Worm (Caenorhabditis elegans) whole organism, L2 larva: ENCODE results near the gene chil-6.

Source experiments
- C34F6.9 ChIP-seq: fragments of 150-350 bp; optimal IDR thresholded peaks from 2 replicates; lab custom pipeline; 2014; ENCODE audit warnings: missing biosample characterization, missing genetic modification characterization
- F13H6.1 ChIP-seq: sonication (generic microtip); optimal IDR thresholded peaks from 2 replicates; lab custom pipeline; 2016; ENCODE audit warnings: missing genetic modification characterization, missing compliant biosample characterization
- Y55F3AM.14 ChIP-seq: fragments of 200-800 bp; sonication (Bioruptor generic); optimal IDR thresholded peaks from 2 replicates; lab custom pipeline; 2018; ENCODE audit warnings: mild to moderate bottlenecking, missing genetic modification characterization, missing compliant biosample characterization
- alr-1 ChIP-seq: fragments of 150-350 bp; optimal IDR thresholded peaks from 2 replicates; lab custom pipeline; 2014; ENCODE audit warnings: missing biosample characterization, missing genetic modification characterization
- ama-1 ChIP-seq: fragments of 150-350 bp; optimal IDR thresholded peaks from 2 replicates; lab custom pipeline; 2018; ENCODE audit warnings: inconsistent platforms
- blmp-1 ChIP-seq: sonication (generic microtip); optimal IDR thresholded peaks from 2 replicates; lab custom pipeline; 2017; ENCODE audit warnings: missing genetic modification characterization, mild to moderate bottlenecking, missing compliant biosample characterization, antibody characterized with exemption, moderate library complexity; ENCODE audit not compliant: insufficient read depth
- ceh-82 ChIP-seq: fragments of 150-350 bp; optimal IDR thresholded peaks from 2 replicates; lab custom pipeline; 2014; ENCODE audit warnings: missing biosample characterization, missing genetic modification characterization
- dmd-4 ChIP-seq: sonication (generic microtip); optimal IDR thresholded peaks from 2 replicates; lab custom pipeline; 2017; ENCODE audit warnings: missing biosample characterization, missing genetic modification characterization
- elt-1 ChIP-seq: fragments of 150-350 bp; optimal IDR thresholded peaks from 2 replicates; lab custom pipeline; 2014; ENCODE audit warnings: missing biosample characterization, missing genetic modification characterization
- elt-3 ChIP-seq: sonication (generic microtip); optimal IDR thresholded peaks from 2 replicates; lab custom pipeline; 2017; ENCODE audit warnings: missing biosample characterization, missing genetic modification characterization
- fos-1 ChIP-seq: fragments of 150-350 bp; optimal IDR thresholded peaks from 2 replicates; lab custom pipeline; 2014; ENCODE audit warnings: missing biosample characterization, missing genetic modification characterization
- lin-11 ChIP-seq: fragments of 150-350 bp; sonication (generic microtip); optimal IDR thresholded peaks from 2 replicates; lab custom pipeline; 2014; ENCODE audit warnings: missing biosample characterization, missing genetic modification characterization, inconsistent platforms, mixed read lengths
- lin-13 ChIP-seq: fragments of 150-350 bp; optimal IDR thresholded peaks from 2 replicates; lab custom pipeline; 2014; ENCODE audit warnings: missing biosample characterization, missing genetic modification reagents, missing genetic modification characterization
- lin-39 ChIP-seq: fragments of 150-350 bp; optimal IDR thresholded peaks from 2 replicates; lab custom pipeline; 2014; ENCODE audit warnings: missing biosample characterization, missing genetic modification reagents, missing genetic modification characterization
- lsy-2 ChIP-seq, 2 experiments: fragments of 150-350 bp in 1 of 2; sonication (generic microtip) in 1 of 2; optimal IDR thresholded peaks; 2 replicates each; lab custom pipeline; 2014 to 2017; ENCODE audit warnings: missing biosample characterization in 2 of 2, missing genetic modification characterization in 2 of 2
- mbf-1 ChIP-seq: sonication (generic microtip); optimal IDR thresholded peaks from 2 replicates; lab custom pipeline; 2017; ENCODE audit warnings: missing biosample characterization, missing genetic modification characterization
- mdl-1 ChIP-seq, 2 experiments: fragments of 150-350 bp in 1 of 2; sonication (generic microtip) in 1 of 2; optimal IDR thresholded peaks; 2 replicates each; lab custom pipeline; 2017; ENCODE audit warnings: missing biosample characterization in 2 of 2, missing genetic modification characterization in 2 of 2
- nhr-10 ChIP-seq: sonication (generic microtip); optimal IDR thresholded peaks from 2 replicates; lab custom pipeline; 2017; ENCODE audit warnings: missing biosample characterization, missing genetic modification characterization
- nhr-11 ChIP-seq: fragments of 150-350 bp; optimal IDR thresholded peaks from 2 replicates; lab custom pipeline; 2014; ENCODE audit warnings: missing biosample characterization, missing genetic modification characterization
- nhr-12 ChIP-seq: fragments of 150-350 bp; optimal IDR thresholded peaks from 2 replicates; lab custom pipeline; 2014; ENCODE audit warnings: missing biosample characterization, missing genetic modification characterization
- nhr-129 ChIP-seq: fragments of 150-350 bp; optimal IDR thresholded peaks from 2 replicates; lab custom pipeline; 2014; ENCODE audit warnings: missing biosample characterization, missing genetic modification characterization
- nhr-21 ChIP-seq: fragments of 150-350 bp; optimal IDR thresholded peaks from 2 replicates; lab custom pipeline; 2014; ENCODE audit warnings: missing biosample characterization, missing genetic modification characterization
- nhr-23 ChIP-seq: fragments of 150-350 bp; optimal IDR thresholded peaks from 2 replicates; lab custom pipeline; 2014; ENCODE audit warnings: missing biosample characterization, missing genetic modification reagents, missing genetic modification characterization
- nhr-237 ChIP-seq: fragments of 150-350 bp; optimal IDR thresholded peaks from 2 replicates; lab custom pipeline; 2014; ENCODE audit warnings: missing biosample characterization, missing genetic modification characterization
- nhr-6 ChIP-seq: fragments of 150-350 bp; optimal IDR thresholded peaks from 2 replicates; lab custom pipeline; 2014; ENCODE audit warnings: missing biosample characterization, missing genetic modification characterization
- nhr-77 ChIP-seq: fragments of 150-350 bp; optimal IDR thresholded peaks from 2 replicates; lab custom pipeline; 2014; ENCODE audit warnings: missing biosample characterization, missing genetic modification characterization
- peb-1 ChIP-seq: fragments of 150-350 bp; optimal IDR thresholded peaks from 2 replicates; lab custom pipeline; 2014; ENCODE audit warnings: missing biosample characterization, missing genetic modification characterization
- sem-4 ChIP-seq: fragments of 150-350 bp; optimal IDR thresholded peaks from 2 replicates; lab custom pipeline; 2014; ENCODE audit warnings: missing biosample characterization, missing genetic modification reagents, missing genetic modification characterization
- skn-1 ChIP-seq: sonication (generic microtip); optimal IDR thresholded peaks from 2 replicates; lab custom pipeline; 2017; ENCODE audit warnings: missing biosample characterization, missing genetic modification characterization
- snpc-4 ChIP-seq: fragments of 150-350 bp; optimal IDR thresholded peaks from 2 replicates; lab custom pipeline; 2014; ENCODE audit warnings: missing biosample characterization, missing genetic modification characterization
- unc-55 ChIP-seq: fragments of 150-350 bp; sonication (generic microtip); optimal IDR thresholded peaks from 3 replicates; lab custom pipeline; 2014; ENCODE audit warnings: missing biosample characterization, missing genetic modification reagents, missing genetic modification characterization
- unc-62 ChIP-seq: fragments of 150-350 bp; optimal IDR thresholded peaks from 2 replicates; lab custom pipeline; 2014; ENCODE audit warnings: missing biosample characterization, missing genetic modification reagents, missing genetic modification characterization
- zag-1 ChIP-seq: fragments of 150-350 bp; optimal IDR thresholded peaks from 2 replicates; lab custom pipeline; 2014; ENCODE audit warnings: missing biosample characterization, missing genetic modification characterization
- ztf-1 ChIP-seq: fragments of 200-800 bp; sonication (Bioruptor generic); conservative IDR thresholded peaks from 2 replicates; pipeline ENCODE4 v1.3.6; 2022; ENCODE audit warnings: missing genetic modification characterization, missing compliant biosample characterization
- ztf-11 ChIP-seq: sonication (generic microtip); optimal IDR thresholded peaks from 2 replicates; lab custom pipeline; 2017; ENCODE audit warnings: missing biosample characterization, missing genetic modification characterization
- ztf-4 ChIP-seq: fragments of 150-350 bp; optimal IDR thresholded peaks from 2 replicates; lab custom pipeline; 2014; ENCODE audit warnings: missing biosample characterization, missing genetic modification characterization

Gene chil-6

DNA sequence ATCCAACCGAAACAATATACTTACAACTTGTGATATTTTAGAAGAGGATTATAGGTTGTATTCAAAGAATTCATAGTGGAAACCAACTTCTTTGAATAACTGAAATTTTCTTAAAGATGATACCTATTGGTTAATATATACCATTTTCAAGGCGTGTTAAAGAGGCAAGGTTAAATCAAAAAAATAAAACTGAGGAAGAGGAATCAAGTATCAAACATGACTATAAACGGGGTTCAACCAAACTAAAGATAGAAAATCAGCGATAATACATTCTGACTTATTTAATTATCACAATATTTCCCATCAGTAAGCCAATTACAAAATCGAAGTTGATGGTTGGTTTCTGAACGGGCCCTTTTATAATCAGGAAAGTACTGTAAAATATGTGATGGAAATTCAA is 3.7 kb upstream of the chil-6 start, which contains the start of gene chil-3:
chil-3 (minus strand) TSS at position 101 of the 400 bp plus-strand sequence.
- TF ChIP-seq nhr-6 (tag; lab: Kevin White, UChicago) (no peak), elt-1 (tag; lab: Kevin White, UChicago) (no peak), lin-11 (tag; lab: Kevin White, UChicago) (no peak), mdl-1 (tag; optimal IDR thresholded peaks at IDR 0.05; lab: Kevin White, UChicago) (no peak), lsy-2 (tag; optimal IDR thresholded peaks at IDR 0.05; lab: Kevin White, UChicago) (no peak), nhr-237 (no peak), elt-3 (tag; lab: Kevin White, UChicago) (no peak), mbf-1 (tag; lab: Kevin White, UChicago) (no peak), unc-55 (GFP tag; lab: Kevin White, UChicago) (no peak), nhr-23 (tag; lab: Kevin White, UChicago) (no peak), lin-13 (GFP tag; lab: Kevin White, UChicago) (no peak), C34F6.9 (tag; lab: Kevin White, UChicago) (no peak), ztf-11 (tag; lab: Kevin White, UChicago) (no peak), ztf-4 (no peak), ceh-82 (tag; lab: Kevin White, UChicago) (no peak), zag-1 (tag; lab: Kevin White, UChicago) (no peak), nhr-12 (no peak), nhr-129 (no peak), nhr-10 (tag; lab: Kevin White, UChicago) (no peak)

- TF ChIP-seq nhr-21 (tag; lab: Kevin White, UChicago) (no peak), F13H6.1 (tag; lab: Kevin White, UChicago) (no peak), fos-1 (no peak), nhr-12 (no peak), skn-1 (tag; lab: Kevin White, UChicago) (no peak), lsy-2 (tag; optimal IDR thresholded peaks at IDR 0.05; lab: Kevin White, UChicago) (no peak), ama-1 (lab: Kevin White, UChicago) (no peak)
Measured at ce11 chrII:9859575-9859974, 1.9 kb upstream of the chil-6 start, which contains the start of gene chil-5. Gene chil-5, minus strand, starts transcription at chrII:9859675.

DNA sequence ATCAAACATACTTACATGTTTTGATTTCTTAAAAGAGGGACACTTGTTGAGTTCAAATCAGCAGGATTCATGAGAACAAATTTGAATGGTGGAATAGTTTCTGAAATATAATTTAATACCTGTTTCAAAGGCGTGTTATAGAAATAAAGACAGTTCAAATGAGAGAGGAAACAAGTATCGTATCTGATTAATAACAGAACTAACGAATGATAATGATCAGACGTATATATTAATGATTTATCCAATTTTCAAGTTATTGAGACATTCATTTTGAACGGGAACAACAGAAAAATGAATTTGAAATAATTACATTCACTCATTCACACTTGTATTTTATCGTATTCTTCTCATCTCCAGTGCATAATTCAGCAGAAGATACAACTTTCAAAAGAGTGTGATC is 2.1 kb downstream of the chil-6 start, which contains the start of gene chil-4:
chil-4 (minus strand) TSS at position 101 of the 400 bp plus-strand sequence.
- no peak for TF ChIP-seq peb-1
- TF ChIP-seq ztf-1 (GFP tag; lab: Robert Waterston, UW): no peak
- TF ChIP-seq Y55F3AM.14 (GFP tag; lab: Kevin White, UChicago): no peak
- TF ChIP-seq lin-13 (GFP tag; lab: Kevin White, UChicago): no peak
- TF ChIP-seq fos-1: no peak
- TF ChIP-seq, all 48 proteins: peak for 0

DNA sequence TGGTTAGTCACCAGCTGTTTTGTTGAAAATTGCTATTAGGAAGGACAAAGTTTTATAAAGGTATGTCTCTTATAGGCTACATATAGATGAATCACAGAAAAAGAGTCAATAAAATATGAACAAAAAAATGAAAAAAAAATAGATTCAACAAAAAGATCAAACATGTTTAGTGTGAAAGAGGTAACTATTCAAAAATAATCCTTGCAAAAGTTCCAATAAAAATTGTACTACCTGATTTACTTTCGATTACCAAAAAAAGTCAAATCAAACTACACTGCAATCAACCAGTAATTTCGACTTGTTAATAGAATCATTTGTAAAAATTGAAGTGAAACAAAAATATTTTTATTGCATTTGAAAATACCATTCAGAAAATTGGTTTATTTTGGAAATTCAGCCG is 6.7 kb downstream of the chil-6 start, which contains the start of gene ZK938.10:
ZK938.10 (minus strand) TSS at position 101 of the 400 bp plus-strand sequence.
- TF ChIP-seq unc-62 (GFP tag; lab: Kevin White, UChicago) (no peak), blmp-1 (no peak), peb-1 (no peak), nhr-21 (tag; lab: Kevin White, UChicago) (no peak), lsy-2 (tag; optimal IDR thresholded peaks at IDR 0.05; lab: Kevin White, UChicago) (no peak), nhr-77 (no peak), nhr-23 (tag; lab: Kevin White, UChicago) (no peak), nhr-10 (tag; lab: Kevin White, UChicago) (no peak), nhr-11 (tag; lab: Kevin White, UChicago) (no peak), snpc-4 (no peak), lin-13 (GFP tag; lab: Kevin White, UChicago) (no peak), dmd-4 (no peak), nhr-129 (no peak), zag-1 (tag; lab: Kevin White, UChicago) (no peak), alr-1 (tag; lab: Kevin White, UChicago) (no peak), mdl-1 (tag; optimal IDR thresholded peaks at IDR 0.05; lab: Kevin White, UChicago) (no peak), nhr-6 (tag; lab: Kevin White, UChicago) (no peak), unc-55 (GFP tag; lab: Kevin White, UChicago) (no peak), skn-1 (tag; lab: Kevin White, UChicago) (no peak), sem-4 (no peak)
- TF ChIP-seq, all 48 proteins: peak for 0

ce11 chrII:9849497-9849896 is 8.2 kb downstream of the chil-6 start, which contains the start of gene old-2:
Gene old-2, minus strand, starts transcription at chrII:9849597.
- TF ChIP-seq skn-1 (tag; lab: Kevin White, UChicago): no peak
- TF ChIP-seq nhr-129: no peak
- no peak for TF ChIP-seq Y55F3AM.14 (GFP tag; lab: Kevin White, UChicago)
- no peak for TF ChIP-seq ztf-1 (GFP tag; lab: Robert Waterston, UW)
- no peak for TF ChIP-seq lin-39
- no peak for TF ChIP-seq lin-13 (GFP tag; lab: Kevin White, UChicago)
- TF ChIP-seq snpc-4: no peak
- no peak for TF ChIP-seq peb-1
